Worm (Caenorhabditis elegans) whole organism, early embryonic: ENCODE data around the gene F54B11.10.
A peak's percentile ranks its signal among the peaks of the same experiment; 100 is the strongest.

ENCODE experiments used
- B0310.2 ChIP-seq: sonication (generic microtip); optimal IDR thresholded peaks from 2 replicates; lab custom pipeline; 2016; ENCODE audit warnings: mild to moderate bottlenecking, missing genetic modification characterization, missing compliant biosample characterization
- F13C5.2 ChIP-seq: sonication (generic microtip); optimal IDR thresholded peaks from 2 replicates; lab custom pipeline; 2017; ENCODE audit warnings: mild to moderate bottlenecking, missing genetic modification characterization, inconsistent platforms, missing compliant biosample characterization
- ama-1 ChIP-seq: fragments of 150-350 bp; optimal IDR thresholded peaks from 2 replicates; lab custom pipeline; 2014
- ceh-13 ChIP-seq: fragments of 200-800 bp; sonication (Bioruptor generic); optimal IDR thresholded peaks from 2 replicates; lab custom pipeline; 2018; ENCODE audit warnings: mild to moderate bottlenecking, missing genetic modification characterization, missing compliant biosample characterization
- ceh-36 ChIP-seq: sonication (generic microtip); optimal IDR thresholded peaks from 2 replicates; lab custom pipeline; 2016; ENCODE audit warnings: missing genetic modification characterization, inconsistent platforms, missing compliant biosample characterization
- ets-7 ChIP-seq: sonication (generic microtip); optimal IDR thresholded peaks from 2 replicates; lab custom pipeline; 2016; ENCODE audit warnings: missing genotype, missing genetic modification characterization, missing compliant biosample characterization
- flt-1 ChIP-seq: fragments of 200-800 bp; sonication (Bioruptor generic); IDR thresholded peaks from 2 replicates; pipeline ENCODE4 v1.3.6; 2022; ENCODE audit warnings: missing genetic modification characterization, missing compliant biosample characterization
- hmg-4 ChIP-seq: fragments of 200-800 bp; sonication (Bioruptor generic); optimal IDR thresholded peaks from 2 replicates; lab custom pipeline; 2018; ENCODE audit warnings: mild to moderate bottlenecking, missing genetic modification characterization, missing compliant biosample characterization
- hnd-1 ChIP-seq: sonication (generic microtip); optimal IDR thresholded peaks from 2 replicates; lab custom pipeline; 2016; ENCODE audit warnings: missing genetic modification characterization, missing compliant biosample characterization
- pes-1 ChIP-seq: fragments of 200-800 bp; sonication (Bioruptor generic); IDR thresholded peaks from 2 replicates; pipeline ENCODE4 v1.3.6; 2022; ENCODE audit warnings: missing genetic modification reagents, missing genetic modification characterization, missing compliant biosample characterization
- scrt-1 ChIP-seq: fragments of 200-800 bp; sonication (Bioruptor generic); IDR thresholded peaks from 2 replicates; pipeline ENCODE4 v1.3.6; 2022; ENCODE audit warnings: missing genetic modification characterization, missing compliant biosample characterization
- sea-1 ChIP-seq: fragments of 200-800 bp; sonication (Bioruptor generic); conservative IDR thresholded peaks from 2 replicates; pipeline ENCODE4 v1.3.6; 2022; ENCODE audit warnings: missing genetic modification characterization, missing compliant biosample characterization
- tbx-11 ChIP-seq: fragments of 200-800 bp; sonication (Bioruptor generic); IDR thresholded peaks from 2 replicates; pipeline ENCODE4 v1.3.6; 2022; ENCODE audit warnings: missing genetic modification characterization, missing compliant biosample characterization
- tbx-37 ChIP-seq: fragments of 200-800 bp; sonication (Bioruptor generic); conservative IDR thresholded peaks from 2 replicates; pipeline ENCODE4 v1.3.6; 2022; ENCODE audit warnings: missing genetic modification reagents, missing genetic modification characterization, missing compliant biosample characterization

ce11 chrX:13574029-13574428 is 7.9 kb upstream of the F54B11.10 start:
- TF ChIP-seq ama-1 (lab: Kevin White, UChicago) (no peak), sea-1 (GFP tag; lab: Robert Waterston, UW) (no peak), F13C5.2 (no peak), tbx-11 (GFP tag; lab: Robert Waterston, UW) (no peak), flt-1 (GFP tag; lab: Robert Waterston, UW) (no peak), scrt-1 (GFP tag; lab: Robert Waterston, UW) (no peak), hmg-4 (no peak), ceh-13 (GFP tag; lab: Kevin White, UChicago) (no peak), ceh-36 (tag; lab: Kevin White, UChicago) (peak; percentile 5), pes-1 (GFP tag; lab: Robert Waterston, UW) (no peak), tbx-37 (GFP tag; lab: Robert Waterston, UW) (no peak), hnd-1 (tag; lab: Kevin White, UChicago) (no peak), ets-7 (tag; lab: Kevin White, UChicago) (no peak), B0310.2 (tag; lab: Kevin White, UChicago) (no peak)
